Fruit fly (Drosophila melanogaster) whole organism, embryonic: Measurements from ENCODE around the gene CG46467.

Experiments
- ATbp ChIP-seq: fragments of 200-800 bp; sonication (Bioruptor generic); optimal IDR thresholded peaks from 2 replicates; lab custom pipeline; 2017; ENCODE audit warnings: missing biosample characterization, mild to moderate bottlenecking, missing genetic modification characterization, missing genetic modification reagents
- CG10654 ChIP-seq: fragments of 200-800 bp; sonication (Bioruptor generic); optimal IDR thresholded peaks from 2 replicates; lab custom pipeline; 2016; ENCODE audit warnings: missing biosample characterization, missing genetic modification characterization
- CG12071 ChIP-seq: fragments of 200-800 bp; sonication (Bioruptor generic); optimal IDR thresholded peaks from 3 replicates; lab custom pipeline; 2018; ENCODE audit warnings: missing biosample characterization, mild to moderate bottlenecking, missing genetic modification characterization
- CG12769 ChIP-seq: fragments of 200-800 bp; sonication (Bioruptor generic); optimal IDR thresholded peaks from 2 replicates; lab custom pipeline; 2019; ENCODE audit warnings: missing biosample characterization, mild to moderate bottlenecking, missing genetic modification characterization, moderate library complexity
- CG14710 ChIP-seq: fragments of 200-800 bp; sonication (Bioruptor generic); optimal IDR thresholded peaks from 3 replicates; lab custom pipeline; 2019; ENCODE audit warnings: missing biosample characterization, mild to moderate bottlenecking, missing genetic modification characterization, moderate library complexity
- CG14965 ChIP-seq: fragments of 200-800 bp; sonication (Bioruptor generic); optimal IDR thresholded peaks from 2 replicates; lab custom pipeline; 2016; ENCODE audit warnings: missing biosample characterization, missing genetic modification characterization, borderline replicate concordance
- CG15011 ChIP-seq: fragments of 200-800 bp; sonication (Bioruptor generic); optimal IDR thresholded peaks from 3 replicates; lab custom pipeline; 2018; ENCODE audit warnings: missing biosample characterization, mild to moderate bottlenecking, missing genetic modification characterization
- CG1529 ChIP-seq: fragments of 200-800 bp; sonication (Bioruptor generic); optimal IDR thresholded peaks from 3 replicates; lab custom pipeline; 2018; ENCODE audit warnings: missing biosample characterization, missing genetic modification characterization
- CG15479 ChIP-seq: fragments of 200-800 bp; sonication (Bioruptor generic); optimal IDR thresholded peaks from 3 replicates; lab custom pipeline; 2019; ENCODE audit warnings: missing biosample characterization, mild to moderate bottlenecking, missing genetic modification characterization, moderate library complexity
- CG1603 ChIP-seq: fragments of 200-800 bp; sonication (Bioruptor generic); optimal IDR thresholded peaks from 2 replicates; lab custom pipeline; 2019; ENCODE audit warnings: missing biosample characterization, mild to moderate bottlenecking, missing genetic modification characterization, moderate library complexity
- CG16863 ChIP-seq: fragments of 200-800 bp; sonication (Bioruptor generic); optimal IDR thresholded peaks from 3 replicates; lab custom pipeline; 2016; ENCODE audit warnings: missing biosample characterization, missing genetic modification characterization
- CG1792 ChIP-seq: fragments of 200-800 bp; sonication (Bioruptor generic); optimal IDR thresholded peaks from 2 replicates; lab custom pipeline; 2016; ENCODE audit warnings: missing biosample characterization, missing genetic modification characterization
- CG18476 ChIP-seq: fragments of 200-800 bp; sonication (Bioruptor generic); optimal IDR thresholded peaks from 2 replicates; lab custom pipeline; 2016; ENCODE audit warnings: missing biosample characterization, mild to moderate bottlenecking, missing genetic modification characterization
- CG2678 ChIP-seq: fragments of 200-800 bp; sonication (Bioruptor generic); optimal IDR thresholded peaks from 3 replicates; lab custom pipeline; 2019; ENCODE audit warnings: missing biosample characterization, mild to moderate bottlenecking, missing genetic modification characterization, moderate library complexity
- CG2889 ChIP-seq: fragments of 200-800 bp; sonication (Bioruptor generic); IDR thresholded peaks from 3 replicates; pipeline ENCODE4 v1.3.6; 2022; ENCODE audit warnings: missing biosample characterization, missing genetic modification characterization
- CG30431 ChIP-seq: fragments of 200-800 bp; sonication (Bioruptor generic); optimal IDR thresholded peaks from 2 replicates; lab custom pipeline; 2017; ENCODE audit warnings: missing biosample characterization, missing genetic modification characterization
- CG4328 ChIP-seq: fragments of 200-800 bp; sonication (Bioruptor generic); optimal IDR thresholded peaks from 3 replicates; lab custom pipeline; 2017; ENCODE audit warnings: missing biosample characterization, missing genetic modification reagents, missing genetic modification characterization
- CG43689 ChIP-seq: fragments of 200-800 bp; sonication (Bioruptor generic); IDR thresholded peaks from 2 replicates; pipeline ENCODE4 v1.3.6; 2022; ENCODE audit warnings: missing biosample characterization, missing genetic modification characterization
- CG6689 ChIP-seq: fragments of 200-800 bp; sonication (Bioruptor generic); IDR thresholded peaks from 2 replicates; pipeline ENCODE4 v1.3.6; 2022; ENCODE audit warnings: missing biosample characterization, missing genetic modification characterization
- CG7786 ChIP-seq: fragments of 200-800 bp; sonication (Bioruptor generic); optimal IDR thresholded peaks from 2 replicates; lab custom pipeline; 2016; ENCODE audit warnings: missing biosample characterization, missing genetic modification characterization
- CG9727 ChIP-seq: fragments of 200-800 bp; sonication (Bioruptor generic); optimal IDR thresholded peaks from 3 replicates; lab custom pipeline; 2017; ENCODE audit warnings: missing biosample characterization, mild to moderate bottlenecking, missing genetic modification characterization
- CTCF ChIP-seq: fragments of 200-800 bp; sonication (Bioruptor generic); optimal IDR thresholded peaks from 2 replicates; lab custom pipeline; 2017; ENCODE audit warnings: missing biosample characterization, mild to moderate bottlenecking, missing genetic modification characterization, moderate library complexity
- D ChIP-seq, 2 experiments: fragments of 200-800 bp in 1 of 2; fragments of >200 bp in 1 of 2; sonication (Bioruptor generic) in 1 of 2; optimal IDR thresholded peaks; 2 replicates in 1 of 2; 3 replicates in 1 of 2; lab custom pipeline; 2017; ENCODE audit warnings: mild to moderate bottlenecking in 1 of 2, missing biosample characterization in 1 of 2, missing genetic modification characterization in 1 of 2, missing genetic modification reagents in 1 of 2
- Dfd ChIP-seq, 2 experiments: fragments of >200 bp; optimal IDR thresholded peaks; 2 replicates each; lab custom pipeline; 2017; ENCODE audit warnings: missing biosample characterization in 2 of 2, missing genetic modification characterization in 2 of 2
- E2f1 ChIP-seq: fragments of 200-800 bp; sonication (Bioruptor generic); IDR thresholded peaks from 2 replicates; pipeline ENCODE4 v1.3.6; 2022; ENCODE audit warnings: missing biosample characterization, missing genetic modification characterization
- ERR ChIP-seq: fragments of 200-800 bp; sonication (Bioruptor generic); optimal IDR thresholded peaks from 2 replicates; lab custom pipeline; 2016; ENCODE audit warnings: missing biosample characterization, missing genetic modification characterization
- Gsc ChIP-seq: fragments of 200-800 bp; sonication (Bioruptor generic); IDR thresholded peaks from 2 replicates; pipeline ENCODE4 v1.3.6; 2022; ENCODE audit warnings: missing biosample characterization, missing genetic modification characterization
- HLHmδ ChIP-seq: fragments of 200-800 bp; sonication (Bioruptor generic); optimal IDR thresholded peaks from 2 replicates; lab custom pipeline; 2018; ENCODE audit warnings: missing biosample characterization, mild to moderate bottlenecking, missing genetic modification characterization, moderate library complexity
- Max ChIP-seq: fragments of 200-800 bp; sonication (Bioruptor generic); optimal IDR thresholded peaks from 2 replicates; lab custom pipeline; 2016; ENCODE audit warnings: missing biosample characterization, mild to moderate bottlenecking, missing genetic modification characterization
- NC2α ChIP-seq: fragments of 200-800 bp; sonication (Bioruptor generic); optimal IDR thresholded peaks from 2 replicates; lab custom pipeline; 2016; ENCODE audit warnings: missing biosample characterization, missing genetic modification characterization
- Sin3A ChIP-seq: fragments of >200 bp; optimal IDR thresholded peaks from 2 replicates; lab custom pipeline; 2018
- TFAM ChIP-seq: fragments of 200-800 bp; sonication (Bioruptor generic); optimal IDR thresholded peaks from 2 replicates; lab custom pipeline; 2017; ENCODE audit warnings: missing biosample characterization, missing genetic modification characterization, inconsistent platforms
- Tbp ChIP-seq: fragments of >200 bp; optimal IDR thresholded peaks from 2 replicates; lab custom pipeline; 2018; ENCODE audit warnings: missing biosample characterization, missing genetic modification characterization
- caup ChIP-seq: fragments of 200-800 bp; sonication (Bioruptor generic); optimal IDR thresholded peaks from 3 replicates; lab custom pipeline; 2017; ENCODE audit warnings: missing biosample characterization, mild to moderate bottlenecking, missing genetic modification characterization, moderate library complexity; ENCODE audit not compliant: severe bottlenecking
- chif ChIP-seq, 2 experiments: fragments of 200-800 bp; sonication (Bioruptor generic); optimal IDR thresholded peaks; 3 replicates each; lab custom pipeline; 2016; ENCODE audit warnings: missing biosample characterization in 2 of 2, missing genetic modification characterization in 2 of 2
- chinmo ChIP-seq: fragments of 200-800 bp; sonication (Bioruptor generic); IDR thresholded peaks from 4 replicates; pipeline ENCODE4 v1.3.6; 2022; ENCODE audit warnings: missing biosample characterization, missing genetic modification characterization; ENCODE audit not compliant: partially characterized antibody
- croc ChIP-seq: fragments of 200-800 bp; sonication (Bioruptor generic); conservative IDR thresholded peaks from 3 replicates; pipeline ENCODE4 v1.3.6; 2022; ENCODE audit warnings: missing biosample characterization, missing genetic modification characterization
- eyg ChIP-seq: fragments of 200-800 bp; sonication (Bioruptor generic); optimal IDR thresholded peaks from 3 replicates; lab custom pipeline; 2016; ENCODE audit warnings: missing biosample characterization, missing genetic modification characterization
- her ChIP-seq: fragments of 200-800 bp; sonication (Bioruptor generic); optimal IDR thresholded peaks from 2 replicates; lab custom pipeline; 2016; ENCODE audit warnings: missing biosample characterization, missing genetic modification characterization
- ind ChIP-seq: fragments of 200-800 bp; sonication (Bioruptor generic); optimal IDR thresholded peaks from 3 replicates; lab custom pipeline; 2016; ENCODE audit warnings: missing biosample characterization, missing genetic modification characterization
- lmd ChIP-seq: fragments of 200-800 bp; sonication (Bioruptor generic); IDR thresholded peaks from 2 replicates; pipeline ENCODE4 v1.3.6; 2022; ENCODE audit warnings: missing biosample characterization, missing genetic modification characterization
- nmo ChIP-seq: fragments of 200-800 bp; sonication (Bioruptor generic); optimal IDR thresholded peaks from 2 replicates; lab custom pipeline; 2018; ENCODE audit warnings: missing biosample characterization, mild to moderate bottlenecking, missing genetic modification characterization, moderate library complexity
- org-1 ChIP-seq: fragments of 200-800 bp; sonication (Bioruptor generic); optimal IDR thresholded peaks from 2 replicates; lab custom pipeline; 2017; ENCODE audit warnings: missing biosample characterization, missing genetic modification characterization
- pros ChIP-seq: fragments of 200-800 bp; sonication (Bioruptor generic); optimal IDR thresholded peaks from 3 replicates; lab custom pipeline; 2019; ENCODE audit warnings: missing biosample characterization, mild to moderate bottlenecking, missing genetic modification characterization, moderate library complexity
- pzg ChIP-seq: fragments of 200-800 bp; sonication (Bioruptor generic); optimal IDR thresholded peaks from 3 replicates; lab custom pipeline; 2018; ENCODE audit warnings: missing biosample characterization, mild to moderate bottlenecking, missing genetic modification characterization, moderate library complexity
- scrt ChIP-seq: fragments of 200-800 bp; sonication (Bioruptor generic); optimal IDR thresholded peaks from 2 replicates; lab custom pipeline; 2018; ENCODE audit warnings: missing biosample characterization, mild to moderate bottlenecking, missing genetic modification characterization, moderate library complexity
- sisA ChIP-seq: fragments of 200-800 bp; sonication (Bioruptor generic); IDR thresholded peaks from 2 replicates; pipeline ENCODE4 v1.3.6; 2022; ENCODE audit warnings: missing biosample characterization, missing genetic modification characterization
- slbo ChIP-seq: fragments of 200-800 bp; sonication (Bioruptor generic); IDR thresholded peaks from 2 replicates; pipeline ENCODE4 v1.3.6; 2022; ENCODE audit warnings: missing biosample characterization, missing genetic modification characterization
- ttk ChIP-seq: fragments of 200-800 bp; sonication (Bioruptor generic); IDR thresholded peaks from 2 replicates; pipeline ENCODE4 v2.1.2; 2022; ENCODE audit warnings: missing biosample characterization, missing genetic modification characterization
- vfl ChIP-seq: fragments of 200-800 bp; sonication (Bioruptor generic); optimal IDR thresholded peaks from 2 replicates; lab custom pipeline; 2016; ENCODE audit warnings: missing biosample characterization, missing genetic modification characterization
- vnd ChIP-seq: fragments of 200-800 bp; sonication (Bioruptor generic); IDR thresholded peaks from 3 replicates; pipeline ENCODE4 v1.3.6; 2022; ENCODE audit warnings: missing biosample characterization, missing genetic modification characterization; ENCODE audit not compliant: partially characterized antibody
- zen ChIP-seq: fragments of 200-800 bp; sonication (Bioruptor generic); optimal IDR thresholded peaks from 3 replicates; lab custom pipeline; 2018; ENCODE audit warnings: missing biosample characterization, mild to moderate bottlenecking, missing genetic modification characterization, moderate library complexity

Gene CG46467

DNA sequence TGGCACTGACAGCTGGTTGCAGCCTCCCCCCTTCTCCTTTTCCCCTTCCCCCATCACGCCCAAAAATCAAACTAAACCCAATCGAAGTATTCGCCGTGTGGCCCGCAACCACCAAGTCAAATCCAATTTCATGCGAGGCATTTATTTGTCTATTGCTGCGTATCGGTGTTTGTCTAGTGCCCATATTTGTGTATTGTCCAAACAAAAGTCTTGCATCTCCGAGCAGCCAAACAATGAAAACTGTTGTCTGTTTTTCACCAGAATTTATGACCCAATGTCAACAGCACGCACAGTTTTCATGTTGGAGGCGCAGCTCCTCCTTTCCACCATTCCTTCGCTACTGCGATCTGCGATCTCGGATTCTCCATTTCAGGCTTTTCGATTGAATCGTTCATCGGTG is 4.5 kb upstream of the CG46467 start (continued):
- TF ChIP-seq E2f1 (GFP tag; lab: Robert Waterston, UW) (peak; percentile 32; the same call in 1 of the 2 replicates), CG12071 (peak; percentile 72), croc (GFP tag; lab: Robert Waterston, UW) (no peak), ATbp (GFP tag; lab: Kevin White, UChicago) (peak; percentile 91), CG4328 (GFP tag; lab: Kevin White, UChicago) (no peak), Sin3A (lab: Kevin White, UChicago) (no peak), CG7786 (GFP tag; lab: Kevin White, UChicago) (no peak), TFAM (GFP tag; lab: Kevin White, UChicago) (peak; percentile 51), vfl (GFP tag; lab: Kevin White, UChicago) (no peak), NC2α (GFP tag; lab: Kevin White, UChicago) (peak; percentile 55), Tbp (no peak), Dfd (GFP tag; optimal IDR thresholded peaks at IDR 0.05; lab: Kevin White, UChicago) (no peak), vnd (no peak), CG43689 (GFP tag; lab: Robert Waterston, UW) (no peak), org-1 (GFP tag; lab: Kevin White, UChicago) (peak; percentile 75), pzg (GFP tag; lab: Kevin White, UChicago) (no peak), CG2889 (GFP tag; lab: Robert Waterston, UW) (no peak), chif (GFP tag; optimal IDR thresholded peaks at IDR 0.05; lab: Kevin White, UChicago) (peak; percentile 51 to 58), CG6689 (GFP tag; lab: Robert Waterston, UW) (no peak), ind (GFP tag; lab: Kevin White, UChicago) (no peak), nmo (GFP tag; lab: Kevin White, UChicago) (no peak), slbo (GFP tag; lab: Robert Waterston, UW) (no peak), CG14965 (peak; percentile 47), CG30431 (GFP tag; lab: Kevin White, UChicago) (peak; percentile 46), CG12769 (tag; lab: Kevin White, UChicago) (peak; percentile 11), pros (peak; percentile 34), scrt (GFP tag; lab: Kevin White, UChicago) (no peak), Gsc (no peak), CG1603 (tag; lab: Kevin White, UChicago) (peak; percentile 91), chinmo (GFP tag; lab: Robert Waterston, UW) (no peak), CG10654 (GFP tag; lab: Kevin White, UChicago) (peak; percentile 19), sisA (no peak), eyg (GFP tag; lab: Kevin White, UChicago) (peak; percentile 24), CG1792 (peak; percentile 62), D (optimal IDR thresholded peaks at IDR 0.05; lab: Kevin White, UChicago) (no peak), D (GFP tag; optimal IDR thresholded peaks at IDR 0.05; lab: Kevin White, UChicago) (peak; percentile 72), CG14710 (tag; lab: Kevin White, UChicago) (peak; percentile 65), CG16863 (GFP tag; lab: Kevin White, UChicago) (peak; percentile 32), CTCF (GFP tag; lab: Kevin White, UChicago) (peak; percentile 24), ERR (peak; percentile 15), CG2678 (peak; percentile 50), lmd (GFP tag; lab: Robert Waterston, UW) (no peak), Max (GFP tag; lab: Kevin White, UChicago) (no peak), CG15011 (GFP tag; lab: Kevin White, UChicago) (peak; percentile 15), caup (GFP tag; lab: Kevin White, UChicago) (no peak), zen (tag; lab: Kevin White, UChicago) (peak; percentile 30), CG9727 (GFP tag; lab: Kevin White, UChicago) (peak; percentile 88), ttk (no peak), CG18476 (peak; percentile 0), HLHmδ (GFP tag; lab: Kevin White, UChicago) (peak; percentile 89), her (no peak), CG1529 (GFP tag; lab: Kevin White, UChicago) (peak; percentile 68), CG15479 (GFP tag; lab: Kevin White, UChicago) (peak; percentile 65)
